Fruit fly (Drosophila melanogaster) whole organism: ENCODE measurements around the gene Pdcd4.

Experiments used
- CG8478 ChIP-seq: fragments of >200 bp; optimal IDR thresholded peaks from 2 replicates; lab custom pipeline; 2018; ENCODE audit warnings: inconsistent platforms
- Dll ChIP-seq: fragments of >200 bp; optimal IDR thresholded peaks from 2 replicates; lab custom pipeline; 2017
- EcR ChIP-seq, 2 experiments: fragments of >200 bp; optimal IDR thresholded peaks; 2 replicates each; lab custom pipeline; 2017; ENCODE audit warnings: missing biosample characterization in 2 of 2, missing genetic modification characterization in 2 of 2, missing genetic modification reagents in 2 of 2
- pan ChIP-seq: fragments of >200 bp; optimal IDR thresholded peaks from 2 replicates; lab custom pipeline; 2017
- psq ChIP-seq: fragments of >200 bp; optimal IDR thresholded peaks from 2 replicates; lab custom pipeline; 2017
- usp ChIP-seq: fragments of >200 bp; optimal IDR thresholded peaks from 2 replicates; lab custom pipeline; 2017; ENCODE audit warnings: missing biosample characterization, missing genetic modification characterization, mixed read lengths

The Pdcd4 gene

dm6 chrX:13739411-13739888, 15.8 kb downstream of the Pdcd4 start, which contains the start of gene CG11151:
TSS of gene CG11151 (plus strand) at chrX:13739744.
- TF ChIP-seq psq (lab: Kevin White, UChicago) (no peak), CG8478 (lab: Kevin White, UChicago) (peak; percentile 92)

- no peak for TF ChIP-seq pan (lab: Kevin White, UChicago)
- no peak for TF ChIP-seq Dll
- TF ChIP-seq psq (lab: Kevin White, UChicago) = no peak
- TF ChIP-seq CG8478 (lab: Kevin White, UChicago) = no peak
- TF ChIP-seq usp (GFP tag; lab: Kevin White, UChicago) = no peak
- no peak for TF ChIP-seq EcR (GFP tag; optimal IDR thresholded peaks at IDR 0.05; lab: Kevin White, UChicago)
These were observed 17.3 kb downstream of the Pdcd4 start, which contains the start of gene CG11134 for dm6 chrX:13737939-13738338. TSS of gene CG11134 (plus strand) at chrX:13737942.

dm6 chrX:13736174-13736482, 19.1 kb downstream of the Pdcd4 start, which contains the start of gene g:
TSS of gene g (minus strand) at chrX:13736278.
- TF ChIP-seq CG8478 (lab: Kevin White, UChicago) = no peak
- no peak for TF ChIP-seq Dll
- TF ChIP-seq psq (lab: Kevin White, UChicago) = no peak
- TF ChIP-seq pan (lab: Kevin White, UChicago) = no peak
- TF ChIP-seq EcR (GFP tag; optimal IDR thresholded peaks at IDR 0.05; lab: Kevin White, UChicago) = no peak
- TF ChIP-seq usp (GFP tag; lab: Kevin White, UChicago) = no peak

- TF ChIP-seq Dll (no peak), usp (GFP tag; lab: Kevin White, UChicago) (no peak), EcR (GFP tag; optimal IDR thresholded peaks at IDR 0.05; lab: Kevin White, UChicago) (no peak), CG8478 (lab: Kevin White, UChicago) (no peak), pan (lab: Kevin White, UChicago) (no peak), psq (lab: Kevin White, UChicago) (no peak)
These were observed 19.7 kb downstream of the Pdcd4 start for dm6 chrX:13735322-13736173.

dm6 chrX:13734866-13735265, 20.3 kb downstream of the Pdcd4 start:
- no peak for TF ChIP-seq usp (GFP tag; lab: Kevin White, UChicago)
- no peak for TF ChIP-seq pan (lab: Kevin White, UChicago)
- TF ChIP-seq EcR (GFP tag; optimal IDR thresholded peaks at IDR 0.05; lab: Kevin White, UChicago) = no peak
- TF ChIP-seq Dll = no peak
- no peak for TF ChIP-seq psq (lab: Kevin White, UChicago)
- TF ChIP-seq CG8478 (lab: Kevin White, UChicago) = no peak

dm6 chrX:13721934-13722333, 33.3 kb downstream of the Pdcd4 start, which contains the start of the genes Mrgn1 and mus101:
TSS of gene Mrgn1 (minus strand) at chrX:13721977.
TSS of gene mus101 (plus strand) at chrX:13722246.
- TF ChIP-seq Dll (no peak), pan (lab: Kevin White, UChicago) (no peak)

- no peak for TF ChIP-seq EcR (GFP tag; optimal IDR thresholded peaks at IDR 0.05; lab: Kevin White, UChicago)
- no peak for TF ChIP-seq pan (lab: Kevin White, UChicago)
- no peak for TF ChIP-seq usp (GFP tag; lab: Kevin White, UChicago)
These were observed 37.2 kb downstream of the Pdcd4 start, which contains the start of gene Nadsyn for dm6 chrX:13717982-13718402. TSS of gene Nadsyn (minus strand) at chrX:13718285.

dm6 chrX:13699666-13700065, 55.5 kb downstream of the Pdcd4 start:
- TF ChIP-seq EcR (GFP tag; optimal IDR thresholded peaks at IDR 0.05; lab: Kevin White, UChicago) (no peak), usp (GFP tag; lab: Kevin White, UChicago) (no peak), Dll (no peak), psq (lab: Kevin White, UChicago) (no peak), pan (lab: Kevin White, UChicago) (no peak), CG8478 (lab: Kevin White, UChicago) (no peak)

dm6 chrX:13698717-13699427, 56.3 kb downstream of the Pdcd4 start:
- TF ChIP-seq psq (lab: Kevin White, UChicago) (no peak), EcR (GFP tag; optimal IDR thresholded peaks at IDR 0.05; lab: Kevin White, UChicago) (no peak), CG8478 (lab: Kevin White, UChicago) (no peak), usp (GFP tag; lab: Kevin White, UChicago) (no peak), Dll (no peak), pan (lab: Kevin White, UChicago) (no peak)
